Worm (Caenorhabditis elegans): Measurements from ENCODE around the gene K05F6.8.

DNA sequence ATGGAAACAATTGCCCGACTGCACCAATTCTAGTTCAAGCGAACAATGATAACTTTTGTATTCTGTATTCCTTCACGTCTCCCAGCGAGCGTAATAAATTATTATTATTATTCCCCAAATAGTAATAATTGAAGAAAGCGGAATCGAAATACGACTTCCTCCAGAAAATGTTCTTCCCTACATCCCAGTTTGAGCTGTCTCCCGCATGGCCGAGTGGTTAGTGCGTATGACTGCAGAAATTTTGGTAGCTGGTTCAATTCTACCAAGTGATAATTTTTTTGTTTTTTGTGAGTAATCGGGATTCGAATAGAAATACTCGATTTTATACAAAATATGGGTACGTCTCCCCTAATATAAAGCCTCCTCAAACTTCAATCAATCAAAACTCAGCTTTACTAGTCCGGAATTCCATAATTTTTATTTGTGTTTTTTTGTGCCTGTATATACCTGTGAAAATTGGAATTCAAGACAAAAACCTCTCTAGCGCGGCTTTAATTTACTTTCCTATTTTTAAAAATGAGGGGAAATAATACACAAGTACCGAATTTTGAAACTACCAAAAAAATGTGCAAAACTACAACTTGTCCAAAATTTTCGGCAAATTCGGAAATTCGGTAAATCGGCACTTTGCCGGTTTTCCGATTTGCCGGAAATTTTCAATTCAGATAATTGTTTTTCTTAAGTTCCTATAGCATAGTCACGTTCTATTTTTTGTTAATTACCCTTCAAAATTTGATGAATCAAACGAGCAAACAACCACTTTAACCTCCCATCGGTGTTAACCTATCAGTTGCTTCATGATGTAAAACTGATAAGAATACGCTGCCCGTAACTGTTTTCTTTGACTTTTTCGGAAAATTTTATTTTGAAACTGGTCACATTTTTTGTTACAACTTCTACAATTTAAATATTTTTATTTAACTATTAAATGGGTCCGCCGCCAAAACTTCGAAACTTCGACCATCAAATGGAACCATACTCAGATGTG, 29.8 kb upstream of the K05F6.8 start, which contains the start of gene bath-46:
- TF ChIP-seq flt-1 (GFP tag; IDR thresholded peaks at IDR 0.05) (no peak), med-1 (GFP tag; optimal IDR thresholded peaks at IDR 0.05; ENCODE audit: insufficient read depth) (no peak), T22C8.4 (GFP tag; IDR thresholded peaks at IDR 0.05) (no peak), ref-1 (GFP tag; conservative IDR thresholded peaks at IDR 0.05) (no peak), cog-1 (tag; optimal IDR thresholded peaks at IDR 0.05) (no peak)
